Fruit fly (Drosophila melanogaster): ENCODE measurements around the gene CG2694.

Gene CG2694

dm6 chrX:2703693-2704092 is 10.2 kb upstream of the CG2694 start, which contains the start of gene Ugalt (continued):
- TF ChIP-seq CG2116 (GFP tag; optimal IDR thresholded peaks at IDR 0.05) = peak; percentile 95
- peak; percentile 100 for TF ChIP-seq CG2120 (GFP tag; optimal IDR thresholded peaks at IDR 0.05)
- peak; percentile 100 for TF ChIP-seq Mes4 (GFP tag; optimal IDR thresholded peaks at IDR 0.05)
- peak; percentile 100 for TF ChIP-seq Side (GFP tag; optimal IDR thresholded peaks at IDR 0.05)
- peak; percentile 100 for TF ChIP-seq fu2 (GFP tag; optimal IDR thresholded peaks at IDR 0.05)
- TF ChIP-seq amos (GFP tag; IDR thresholded peaks at IDR 0.05; ENCODE audit: partially characterized antibody) = peak; percentile 36; the same call in 1 of the 2 replicates
- TF ChIP-seq Optix (GFP tag; IDR thresholded peaks at IDR 0.05) = peak; percentile 100
- TF ChIP-seq org-1 (GFP tag; optimal IDR thresholded peaks at IDR 0.05) = peak; percentile 100
- TF ChIP-seq CoRest (tag; optimal IDR thresholded peaks at IDR 0.05) = peak; percentile 100
- peak; percentile 98 for TF ChIP-seq trem (tag; optimal IDR thresholded peaks at IDR 0.05)
- peak; percentile 100 for TF ChIP-seq CG13424 (tag; optimal IDR thresholded peaks at IDR 0.05)
- TF ChIP-seq ranshi (GFP tag; IDR thresholded peaks at IDR 0.05) = peak; percentile 100
- peak; percentile 100 for TF ChIP-seq twi (tag; optimal IDR thresholded peaks at IDR 0.05)
- TF ChIP-seq CG11504 (tag; optimal IDR thresholded peaks at IDR 0.05) = peak; percentile 99
- TF ChIP-seq CG3281 (GFP tag; optimal IDR thresholded peaks at IDR 0.05) = peak; percentile 100
- TF ChIP-seq CG30431 (GFP tag; optimal IDR thresholded peaks at IDR 0.05) = peak; percentile 100
- peak; percentile 55 for TF ChIP-seq gfzf (GFP tag; optimal IDR thresholded peaks at IDR 0.05)
- peak; percentile 100 for TF ChIP-seq sima (GFP tag; optimal IDR thresholded peaks at IDR 0.05)
- peak; percentile 100 for TF ChIP-seq zen (tag; optimal IDR thresholded peaks at IDR 0.05)
- peak; percentile 100 for TF ChIP-seq schlank (tag; optimal IDR thresholded peaks at IDR 0.05)
- peak; percentile 100 for TF ChIP-seq CG1529 (GFP tag; optimal IDR thresholded peaks at IDR 0.05)
- TF ChIP-seq salm (tag; optimal IDR thresholded peaks at IDR 0.05) = peak; percentile 100
- peak; percentile 100 for TF ChIP-seq CG12744 (GFP tag; optimal IDR thresholded peaks at IDR 0.05)
- no peak for TF ChIP-seq yki (optimal IDR thresholded peaks at IDR 0.05)
- TF ChIP-seq Asciz (GFP tag; optimal IDR thresholded peaks at IDR 0.05) = peak; percentile 100
- TF ChIP-seq Fer1 (GFP tag; optimal IDR thresholded peaks at IDR 0.05) = peak; percentile 100
- peak; percentile 100 for TF ChIP-seq dimm (GFP tag; IDR thresholded peaks at IDR 0.05)
- TF ChIP-seq NfI (GFP tag; optimal IDR thresholded peaks at IDR 0.05) = peak; percentile 100
- peak; percentile 100 for TF ChIP-seq sqz (GFP tag; optimal IDR thresholded peaks at IDR 0.05)
- peak; percentile 89 for TF ChIP-seq pzg (GFP tag; optimal IDR thresholded peaks at IDR 0.05)
- peak; percentile 34; the same call in 1 of the 2 replicates for TF ChIP-seq inv (GFP tag; IDR thresholded peaks at IDR 0.05; ENCODE audit: partially characterized antibody)
- peak; percentile 100 for TF ChIP-seq CG2678 (tag; optimal IDR thresholded peaks at IDR 0.05)
- peak; percentile 94 for TF ChIP-seq CG3995 (GFP tag; optimal IDR thresholded peaks at IDR 0.05)
- TF ChIP-seq tap (tag; optimal IDR thresholded peaks at IDR 0.05) = peak; percentile 100
- TF ChIP-seq pb (GFP tag; optimal IDR thresholded peaks at IDR 0.05) = peak; percentile 100
- TF ChIP-seq danr (GFP tag; IDR thresholded peaks at IDR 0.05) = peak; percentile 100
- peak; percentile 100 for TF ChIP-seq cas (GFP tag; IDR thresholded peaks at IDR 0.05)
- TF ChIP-seq Ptx1 (GFP tag; IDR thresholded peaks at IDR 0.05) = peak; percentile 100
- no peak for TF ChIP-seq usp (GFP tag; optimal IDR thresholded peaks at IDR 0.05)
- no peak for TF ChIP-seq sna (GFP tag; IDR thresholded peaks at IDR 0.05; ENCODE audit: partially characterized antibody)
- peak; percentile 100 for TF ChIP-seq Hsf (GFP tag; optimal IDR thresholded peaks at IDR 0.05)
- peak; percentile 100 for TF ChIP-seq al (GFP tag; IDR thresholded peaks at IDR 0.05)
- peak; percentile 100 for TF ChIP-seq slp2 (GFP tag; optimal IDR thresholded peaks at IDR 0.05)
- TF ChIP-seq Ets65A (GFP tag) = peak; percentile 100
- TF ChIP-seq odd (GFP tag; optimal IDR thresholded peaks at IDR 0.05) = peak; percentile 100
- TF ChIP-seq CG7745 (tag; optimal IDR thresholded peaks at IDR 0.05) = peak; percentile 96
- peak; percentile 98 for TF ChIP-seq TFAM (GFP tag; optimal IDR thresholded peaks at IDR 0.05)
- peak; percentile 99 for TF ChIP-seq ssp (GFP tag; IDR thresholded peaks at IDR 0.05)
- TF ChIP-seq Tbp (GFP tag; optimal IDR thresholded peaks at IDR 0.05) = no peak
- TF ChIP-seq CG1602 (GFP tag; optimal IDR thresholded peaks at IDR 0.05) = peak; percentile 100
- peak; percentile 99 for TF ChIP-seq CG4707 (GFP tag; optimal IDR thresholded peaks at IDR 0.05)
- peak; percentile 100 for TF ChIP-seq lilli (GFP tag; optimal IDR thresholded peaks at IDR 0.05)
